Worm (Caenorhabditis elegans) whole organism, L4 larva: Measurements from ENCODE around the gene inpp-1.

Experiments used
- F10B5.3 ChIP-seq: sonication (generic microtip); optimal IDR thresholded peaks from 2 replicates; lab custom pipeline; 2016; ENCODE audit warnings: mild to moderate bottlenecking, missing genetic modification characterization, missing compliant biosample characterization
- F26F4.8 ChIP-seq: fragments of 200-800 bp; sonication (Bioruptor generic); conservative IDR thresholded peaks from 2 replicates; pipeline ENCODE4 v1.3.6; 2022; ENCODE audit warnings: missing genetic modification characterization, missing compliant biosample characterization
- F44E2.7 ChIP-seq: fragments of 200-800 bp; sonication (Bioruptor generic); IDR thresholded peaks from 2 replicates; pipeline ENCODE4 v2.1.2; 2022; ENCODE audit warnings: missing genetic modification characterization, missing compliant biosample characterization
- R02D3.7 ChIP-seq: fragments of 150-350 bp; sonication (generic microtip); optimal IDR thresholded peaks from 3 replicates; lab custom pipeline; 2014; ENCODE audit warnings: missing biosample characterization, missing genetic modification characterization
- T20F7.1 ChIP-seq: fragments of 200-800 bp; sonication (Bioruptor generic); optimal IDR thresholded peaks from 2 replicates; lab custom pipeline; 2018; ENCODE audit warnings: mild to moderate bottlenecking, missing genetic modification characterization, missing compliant biosample characterization
- Y105C5A.15 ChIP-seq: fragments of 200-800 bp; sonication (Bioruptor generic); IDR thresholded peaks from 2 replicates; pipeline ENCODE4 v1.3.6; 2022; ENCODE audit warnings: missing genetic modification characterization, missing compliant biosample characterization
- Y48G9A.11 ChIP-seq: fragments of 200-800 bp; sonication (Bioruptor generic); IDR thresholded peaks from 2 replicates; pipeline ENCODE4 v1.3.6; 2022; ENCODE audit warnings: missing genetic modification reagents, missing genetic modification characterization, missing compliant biosample characterization
- Y5F2A.4 ChIP-seq: fragments of 200-800 bp; sonication (Bioruptor generic); optimal IDR thresholded peaks from 2 replicates; lab custom pipeline; 2018; ENCODE audit warnings: mild to moderate bottlenecking, missing genetic modification characterization, missing compliant biosample characterization
- ZK337.2 ChIP-seq: fragments of 200-800 bp; sonication (Bioruptor generic); IDR thresholded peaks from 2 replicates; pipeline ENCODE4 v1.3.6; 2022; ENCODE audit warnings: missing genetic modification reagents, missing genetic modification characterization, missing compliant biosample characterization
- ZK546.5 ChIP-seq, 2 experiments: sonication (generic microtip); optimal IDR thresholded peaks; 2 replicates each; lab custom pipeline; 2017; ENCODE audit warnings: missing biosample characterization in 2 of 2, missing genetic modification characterization in 2 of 2
- aha-1 ChIP-seq: fragments of 150-350 bp; peaks from one replicate; lab custom pipeline; 2014; ENCODE audit warnings: missing biosample characterization, missing genetic modification characterization
- aly-2 ChIP-seq: sonication (generic microtip); optimal IDR thresholded peaks from 2 replicates; lab custom pipeline; 2018; ENCODE audit warnings: missing biosample characterization, missing genetic modification characterization
- attf-4 ChIP-seq: sonication (generic microtip); optimal IDR thresholded peaks from 3 replicates; lab custom pipeline; 2017; ENCODE audit warnings: missing biosample characterization, missing genetic modification characterization
- ceh-20 ChIP-seq: fragments of 200-800 bp; sonication (Bioruptor generic); IDR thresholded peaks from 2 replicates; pipeline ENCODE4 v1.3.6; 2022; ENCODE audit warnings: missing genetic modification reagents, missing genetic modification characterization, missing compliant biosample characterization
- ceh-82 ChIP-seq: sonication (generic microtip); optimal IDR thresholded peaks from 2 replicates; lab custom pipeline; 2017; ENCODE audit warnings: missing biosample characterization, missing genetic modification characterization
- ces-1 ChIP-seq: fragments of 150-350 bp; sonication (generic microtip); optimal IDR thresholded peaks from 4 replicates; lab custom pipeline; 2014; ENCODE audit warnings: missing biosample characterization, missing genetic modification reagents, missing genetic modification characterization
- cey-2 ChIP-seq: sonication (generic microtip); optimal IDR thresholded peaks from 3 replicates; lab custom pipeline; 2017; ENCODE audit warnings: missing genetic modification characterization, mild to moderate bottlenecking, missing compliant biosample characterization, antibody characterized with exemption, borderline replicate concordance; ENCODE audit not compliant: insufficient read depth
- ctbp-1 ChIP-seq: fragments of 200-800 bp; sonication (Bioruptor generic); IDR thresholded peaks from 2 replicates; pipeline ENCODE4 v1.3.6; 2022; ENCODE audit warnings: missing genetic modification reagents, missing genetic modification characterization, missing compliant biosample characterization
- daf-19 ChIP-seq: fragments of 200-800 bp; sonication (Bioruptor generic); conservative IDR thresholded peaks from 2 replicates; pipeline ENCODE4 v1.3.6; 2022; ENCODE audit warnings: missing genetic modification characterization, missing compliant biosample characterization
- daf-8 ChIP-seq: fragments of 200-800 bp; sonication (Bioruptor generic); IDR thresholded peaks from 2 replicates; pipeline ENCODE4 v1.3.6; 2022; ENCODE audit warnings: missing genetic modification characterization, missing compliant biosample characterization
- dmd-8 ChIP-seq: fragments of 200-800 bp; sonication (Bioruptor generic); IDR thresholded peaks from 2 replicates; pipeline ENCODE4 v1.3.6; 2022; ENCODE audit warnings: missing genetic modification characterization, missing compliant biosample characterization
- dpl-1 ChIP-seq: fragments of 150-350 bp; optimal IDR thresholded peaks from 2 replicates; lab custom pipeline; 2014; ENCODE audit warnings: missing biosample characterization, missing genetic modification reagents, missing genetic modification characterization
- fkh-10 ChIP-seq: fragments of 150-350 bp; optimal IDR thresholded peaks from 2 replicates; lab custom pipeline; 2014; ENCODE audit warnings: missing biosample characterization, missing genetic modification reagents, missing genetic modification characterization
- hif-1 ChIP-seq, 2 experiments: sonication (generic microtip); optimal IDR thresholded peaks; 2 replicates each; lab custom pipeline; 2016 to 2017; ENCODE audit warnings: missing compliant biosample characterization in 2 of 2, missing genetic modification characterization in 2 of 2, missing genetic modification reagents in 2 of 2, missing genotype in 2 of 2, mild to moderate bottlenecking in 1 of 2
- hlh-30 ChIP-seq: sonication (generic microtip); optimal IDR thresholded peaks from 2 replicates; lab custom pipeline; 2017; ENCODE audit warnings: antibody characterized with exemption, mild to moderate bottlenecking, missing genetic modification characterization, missing compliant biosample characterization; ENCODE audit not compliant: insufficient read depth
- hmg-1.1 ChIP-seq: fragments of 200-800 bp; sonication (Bioruptor generic); IDR thresholded peaks from 2 replicates; pipeline ENCODE4 v1.3.6; 2022; ENCODE audit warnings: missing genetic modification reagents, missing genetic modification characterization, missing compliant biosample characterization
- lin-15B ChIP-seq: fragments of 150-350 bp; sonication (generic microtip); optimal IDR thresholded peaks from 3 replicates; lab custom pipeline; 2014; ENCODE audit warnings: missing biosample characterization, missing genetic modification characterization
- lin-29 ChIP-seq: fragments of 200-800 bp; sonication (Bioruptor generic); IDR thresholded peaks from 2 replicates; pipeline ENCODE4 v1.3.6; 2022; ENCODE audit warnings: missing genetic modification reagents, missing genetic modification characterization, missing compliant biosample characterization
- lin-39 ChIP-seq: fragments of 150-350 bp; optimal IDR thresholded peaks from 2 replicates; lab custom pipeline; 2014; ENCODE audit warnings: missing biosample characterization, missing genetic modification reagents, missing genetic modification characterization
- madf-5 ChIP-seq, 2 experiments: fragments of 200-800 bp; sonication (Bioruptor generic); IDR thresholded peaks; 2 replicates each; pipeline ENCODE4 v1.3.6; 2022; ENCODE audit warnings: missing compliant biosample characterization in 2 of 2, missing genetic modification characterization in 2 of 2
- madf-9 ChIP-seq: fragments of 200-800 bp; sonication (Bioruptor generic); conservative IDR thresholded peaks from 2 replicates; pipeline ENCODE4 v1.3.6; 2022; ENCODE audit warnings: missing genetic modification reagents, missing genetic modification characterization, missing compliant biosample characterization
- mdl-1 ChIP-seq, 2 experiments: fragments of 150-350 bp in 1 of 2; sonication (generic microtip) in 1 of 2; optimal IDR thresholded peaks; 2 replicates each; lab custom pipeline; 2014 to 2017; ENCODE audit warnings: missing biosample characterization in 2 of 2, missing genetic modification characterization in 2 of 2
- mep-1 ChIP-seq: fragments of 150-350 bp; sonication (generic microtip); optimal IDR thresholded peaks from 3 replicates; lab custom pipeline; 2014; ENCODE audit warnings: missing biosample characterization, missing genetic modification characterization
- mes-2 ChIP-seq: sonication (generic microtip); optimal IDR thresholded peaks from 2 replicates; lab custom pipeline; 2016; ENCODE audit warnings: missing genotype, mild to moderate bottlenecking, missing genetic modification characterization, missing compliant biosample characterization; ENCODE audit not compliant: poor library complexity, severe bottlenecking
- nhr-10 ChIP-seq: fragments of 150-350 bp; optimal IDR thresholded peaks from 2 replicates; lab custom pipeline; 2014; ENCODE audit warnings: missing biosample characterization, missing genetic modification characterization
- nhr-25 ChIP-seq: sonication (generic microtip); optimal IDR thresholded peaks from 2 replicates; lab custom pipeline; 2017; ENCODE audit warnings: missing genetic modification characterization, mild to moderate bottlenecking, missing compliant biosample characterization, antibody characterized with exemption, moderate library complexity, borderline replicate concordance; ENCODE audit not compliant: insufficient read depth
- nhr-28 ChIP-seq: fragments of 150-350 bp; optimal IDR thresholded peaks from 2 replicates; lab custom pipeline; 2014; ENCODE audit warnings: missing biosample characterization, missing genetic modification characterization
- nhr-6 ChIP-seq: fragments of 150-350 bp; optimal IDR thresholded peaks from 2 replicates; lab custom pipeline; 2014; ENCODE audit warnings: missing biosample characterization, missing genetic modification characterization
- nhr-76 ChIP-seq: fragments of 150-350 bp; optimal IDR thresholded peaks from 2 replicates; lab custom pipeline; 2014; ENCODE audit warnings: missing biosample characterization, missing genetic modification characterization
- nhr-77 ChIP-seq: fragments of 150-350 bp; optimal IDR thresholded peaks from 2 replicates; lab custom pipeline; 2014; ENCODE audit warnings: missing biosample characterization, missing genetic modification characterization
- set-16 ChIP-seq: fragments of 200-800 bp; sonication (Bioruptor generic); IDR thresholded peaks from 2 replicates; pipeline ENCODE4 v1.3.6; 2022; ENCODE audit warnings: missing genetic modification reagents, missing genetic modification characterization, missing compliant biosample characterization
- skn-1 ChIP-seq: fragments of 150-350 bp; optimal IDR thresholded peaks from 2 replicates; lab custom pipeline; 2014; ENCODE audit warnings: missing biosample characterization, missing genetic modification characterization
- snpc-1.2 ChIP-seq: fragments of 200-800 bp; sonication (Bioruptor generic); IDR thresholded peaks from 2 replicates; pipeline ENCODE4 v1.3.6; 2022; ENCODE audit warnings: missing genetic modification reagents, missing genetic modification characterization, missing compliant biosample characterization
- zfp-2 ChIP-seq: sonication (generic microtip); optimal IDR thresholded peaks from 2 replicates; lab custom pipeline; 2016; ENCODE audit warnings: mild to moderate bottlenecking, missing genetic modification characterization, missing compliant biosample characterization
- zfp-3 ChIP-seq: fragments of 200-800 bp; sonication (Bioruptor generic); conservative IDR thresholded peaks from 2 replicates; pipeline ENCODE4 v1.3.6; 2022; ENCODE audit warnings: missing genetic modification reagents, missing genetic modification characterization, missing compliant biosample characterization
- ztf-7 ChIP-seq: fragments of 150-350 bp; optimal IDR thresholded peaks from 2 replicates; lab custom pipeline; 2014; ENCODE audit warnings: missing biosample characterization, missing genetic modification characterization

The inpp-1 gene

ce11 chrIV:10817030-10817429 is 43.3 kb upstream of the inpp-1 start (continued):
- TF ChIP-seq madf-5 (GFP tag; IDR thresholded peaks at IDR 0.05; lab: Robert Waterston, UW) (no peak), snpc-1.2 (GFP tag; lab: Robert Waterston, UW) (no peak), dmd-8 (GFP tag; lab: Robert Waterston, UW) (no peak), ces-1 (no peak), mes-2 (tag; lab: Kevin White, UChicago) (no peak), lin-29 (GFP tag; lab: Robert Waterston, UW) (no peak), F26F4.8 (GFP tag; lab: Robert Waterston, UW) (no peak), daf-8 (GFP tag; lab: Robert Waterston, UW) (no peak), zfp-3 (no peak), Y105C5A.15 (GFP tag; lab: Robert Waterston, UW) (no peak), hmg-1.1 (GFP tag; lab: Robert Waterston, UW) (0 out of 2 replicates have a peak, but pooled peaks have one; percentile 21), zfp-2 (tag; lab: Kevin White, UChicago) (no peak), nhr-77 (tag; lab: Kevin White, UChicago) (no peak), T20F7.1 (GFP tag; lab: Kevin White, UChicago) (no peak), lin-15B (tag; lab: Kevin White, UChicago) (no peak), ztf-7 (tag; lab: Kevin White, UChicago) (no peak), ceh-82 (tag; lab: Kevin White, UChicago) (no peak), nhr-10 (tag; lab: Kevin White, UChicago) (no peak), F44E2.7 (GFP tag; lab: Robert Waterston, UW) (no peak), madf-9 (GFP tag; lab: Robert Waterston, UW) (peak; percentile 14; the same call in 1 of the 2 replicates), Y5F2A.4 (no peak), skn-1 (tag; lab: Kevin White, UChicago) (no peak), attf-4 (tag; lab: Kevin White, UChicago) (no peak), daf-19 (GFP tag; lab: Robert Waterston, UW) (no peak), lin-39 (tag; lab: Kevin White, UChicago) (no peak), dpl-1 (GFP tag; lab: Kevin White, UChicago) (no peak)
- TF ChIP-seq, all 104 proteins: peak for 11

- TF ChIP-seq lin-39 (tag; lab: Kevin White, UChicago) (no peak), nhr-25 (peak; percentile 55), mep-1 (peak; percentile 12), nhr-28 (peak; percentile 50), fkh-10 (GFP tag; lab: Kevin White, UChicago) (no peak)
Measured at ce11 chrIV:10815950-10816349, 42.2 kb upstream of the inpp-1 start.

- TF ChIP-seq ctbp-1 (GFP tag; lab: Robert Waterston, UW): no peak
- no peak for TF ChIP-seq hlh-30 (tag; lab: Kevin White, UChicago)
- TF ChIP-seq ceh-20 (GFP tag; lab: Robert Waterston, UW): peak; percentile 61; the same call in 1 of the 2 replicates
- no peak for TF ChIP-seq mdl-1 (tag; optimal IDR thresholded peaks at IDR 0.05; lab: Kevin White, UChicago)
- no peak for TF ChIP-seq aly-2 (tag; lab: Kevin White, UChicago)
Measured at ce11 chrIV:10812099-10812498, 38.4 kb upstream of the inpp-1 start, which contains the start of gene miz-1. miz-1 (plus strand) TSS chrIV:10812399.

- TF ChIP-seq Y48G9A.11 (GFP tag; lab: Robert Waterston, UW): no peak
- TF ChIP-seq mep-1: no peak
- no peak for TF ChIP-seq F10B5.3 (tag; lab: Kevin White, UChicago)
- TF ChIP-seq lin-15B (tag; lab: Kevin White, UChicago): no peak
- TF ChIP-seq R02D3.7: no peak
- no peak for TF ChIP-seq madf-5 (GFP tag; IDR thresholded peaks at IDR 0.05; lab: Robert Waterston, UW)
- TF ChIP-seq fkh-10 (GFP tag; lab: Kevin White, UChicago): no peak
- TF ChIP-seq aha-1 (tag; lab: Kevin White, UChicago): peak; percentile 76
- TF ChIP-seq ZK337.2: no peak
- TF ChIP-seq hif-1 (tag; optimal IDR thresholded peaks at IDR 0.05; lab: Kevin White, UChicago): no peak
- TF ChIP-seq madf-9 (GFP tag; lab: Robert Waterston, UW): peak; percentile 64
- TF ChIP-seq nhr-76 (tag; lab: Kevin White, UChicago): no peak
- no peak for TF ChIP-seq cey-2 (tag; lab: Kevin White, UChicago)
- TF ChIP-seq lin-29 (GFP tag; lab: Robert Waterston, UW): no peak
- no peak for TF ChIP-seq ZK546.5 (tag; optimal IDR thresholded peaks at IDR 0.05; lab: Kevin White, UChicago)
- no peak for TF ChIP-seq nhr-6 (tag; lab: Kevin White, UChicago)
- no peak for TF ChIP-seq nhr-25
- peak; percentile 21; the same call in 1 of the 2 replicates for TF ChIP-seq set-16
Measured at ce11 chrIV:10811388-10811787, 37.7 kb upstream of the inpp-1 start.
